Worm (Caenorhabditis elegans): Measurements from ENCODE around the gene R03C1.1.

The R03C1.1 gene

DNA sequence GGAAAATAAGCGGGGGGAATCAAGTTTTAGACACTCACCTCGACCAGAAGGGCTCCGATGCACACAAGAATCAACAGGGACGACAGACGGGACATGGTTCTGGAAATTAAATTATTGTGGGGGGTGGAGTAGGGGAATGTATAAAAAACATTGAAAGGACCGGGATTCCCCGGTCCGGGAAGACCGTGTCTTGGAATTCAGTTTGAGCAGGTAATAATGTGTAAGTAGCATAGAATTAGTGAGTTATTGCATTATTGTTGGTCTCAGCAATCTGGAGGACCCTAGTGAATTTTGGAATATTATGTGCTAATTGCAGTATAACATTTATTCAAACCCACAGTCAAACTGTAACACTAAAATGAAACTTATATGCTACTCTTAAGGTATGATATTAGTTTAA is at the start of gene R03C1.1:
R03C1.1 (minus strand) TSS at position 101 of the 400 bp plus-strand sequence.
- TF ChIP-seq W03F9.2 (tag; optimal IDR thresholded peaks at IDR 0.05) = no peak
- TF ChIP-seq dao-5 (tag; optimal IDR thresholded peaks at IDR 0.05) = no peak
- no peak for TF ChIP-seq him-1 (tag; optimal IDR thresholded peaks at IDR 0.05)

DNA sequence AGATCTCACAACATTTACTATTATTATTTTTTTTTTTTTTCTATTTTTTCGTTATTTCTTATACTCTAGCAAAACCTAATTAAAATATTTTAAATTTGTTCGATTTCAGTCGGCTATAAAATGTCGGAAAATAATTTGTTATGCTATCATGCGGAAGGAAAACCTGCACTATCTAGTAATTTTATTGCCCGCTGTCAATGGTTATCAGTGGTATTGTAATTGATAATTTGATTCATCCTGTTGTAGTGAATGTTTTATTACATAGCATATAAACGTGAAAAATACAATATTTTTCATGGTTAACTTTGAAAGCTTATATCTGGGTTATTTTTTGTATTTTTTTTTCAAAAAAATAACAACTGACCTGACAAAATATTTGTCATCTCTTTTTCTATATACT is 49.1 kb upstream of the R03C1.1 start:
- TF ChIP-seq W03F9.2 (tag; optimal IDR thresholded peaks at IDR 0.05) (no peak), dao-5 (tag; optimal IDR thresholded peaks at IDR 0.05) (no peak), him-1 (tag; optimal IDR thresholded peaks at IDR 0.05) (no peak)

DNA sequence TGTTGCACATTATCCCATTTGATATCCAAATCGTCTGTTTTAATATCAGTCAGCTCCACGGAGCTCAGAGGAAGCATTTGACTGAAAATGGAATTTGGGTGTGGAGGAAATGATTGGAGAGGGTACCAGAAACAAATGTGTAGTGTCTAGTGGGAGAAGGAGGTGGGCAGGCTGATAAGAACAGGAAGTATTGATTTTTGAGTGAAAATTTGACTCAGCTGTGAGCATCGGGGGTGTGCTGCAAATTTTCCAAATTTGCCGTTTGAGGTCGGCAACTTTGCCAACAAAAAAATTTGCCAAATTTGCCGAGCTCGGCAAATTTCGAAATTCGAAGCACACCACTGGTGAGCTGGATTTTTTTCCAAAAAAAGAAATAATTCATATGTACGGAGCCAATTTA is 47.9 kb upstream of the R03C1.1 start, which contains the start of gene Y53F4B.1:
Y53F4B.1 (minus strand) TSS at position 101 of the 400 bp plus-strand sequence.
- TF ChIP-seq dao-5 (tag; optimal IDR thresholded peaks at IDR 0.05) = no peak
- TF ChIP-seq W03F9.2 (tag; optimal IDR thresholded peaks at IDR 0.05) = no peak
- TF ChIP-seq him-1 (tag; optimal IDR thresholded peaks at IDR 0.05) = no peak

DNA sequence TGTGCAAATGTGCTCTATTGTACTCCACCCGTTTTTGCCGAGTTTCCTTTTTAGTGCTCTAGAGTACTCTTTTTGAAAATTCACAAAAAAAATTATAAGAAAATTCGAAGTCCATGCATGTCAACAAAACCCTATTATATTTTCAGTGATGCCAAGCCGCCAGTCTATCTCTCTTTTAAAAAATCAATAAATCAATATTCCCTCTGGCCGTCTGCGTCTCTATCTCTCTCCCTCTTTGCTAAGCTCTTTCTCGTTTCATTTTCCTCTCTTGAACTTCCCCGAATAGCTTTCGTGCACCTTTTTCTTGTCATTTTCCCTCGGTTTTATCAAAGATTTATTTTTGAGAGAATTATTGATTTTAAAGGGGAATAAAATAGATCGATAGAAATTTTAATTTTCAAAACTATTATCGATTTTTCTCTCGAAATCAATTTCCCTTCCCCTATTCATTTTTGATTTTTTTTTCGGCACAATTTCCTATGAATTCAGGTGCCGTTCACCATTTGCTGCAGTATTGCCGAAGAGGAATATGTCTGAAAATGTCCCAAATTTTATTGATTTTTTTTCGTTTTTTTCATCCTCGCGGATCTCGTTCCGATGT is 42.4 kb upstream of the R03C1.1 start:
- TF ChIP-seq dao-5 (tag; optimal IDR thresholded peaks at IDR 0.05) = no peak
- TF ChIP-seq W03F9.2 (tag; optimal IDR thresholded peaks at IDR 0.05) = no peak
- TF ChIP-seq him-1 (tag; optimal IDR thresholded peaks at IDR 0.05) = no peak

ce11 chrII:14946545-14946944 is 36.3 kb upstream of the R03C1.1 start:
- TF ChIP-seq W03F9.2 (tag; optimal IDR thresholded peaks at IDR 0.05) (no peak), him-1 (tag; optimal IDR thresholded peaks at IDR 0.05) (no peak), dao-5 (tag; optimal IDR thresholded peaks at IDR 0.05) (no peak)

ce11 chrII:14945518-14945917 is 35.3 kb upstream of the R03C1.1 start:
- TF ChIP-seq W03F9.2 (tag; optimal IDR thresholded peaks at IDR 0.05) (no peak), dao-5 (tag; optimal IDR thresholded peaks at IDR 0.05) (no peak), him-1 (tag; optimal IDR thresholded peaks at IDR 0.05) (no peak)

DNA sequence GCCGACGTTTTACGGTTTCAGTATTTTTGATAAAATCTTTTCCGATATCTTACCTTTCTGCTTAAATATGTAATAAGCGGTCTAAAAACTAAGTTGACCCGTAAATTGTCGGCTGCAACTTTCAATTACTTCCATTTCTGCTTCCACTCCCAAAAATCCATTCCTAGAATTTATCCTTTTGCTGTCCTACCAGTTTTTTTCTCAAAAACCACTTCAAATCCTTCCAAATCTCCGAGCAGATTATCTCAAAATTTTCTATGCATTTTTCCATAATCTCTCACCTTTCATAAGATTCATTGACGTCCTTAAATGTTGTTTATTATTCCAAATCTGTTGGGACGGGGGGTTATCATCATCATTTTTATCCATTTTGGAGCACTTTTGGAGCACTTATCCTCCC is 30.8 kb upstream of the R03C1.1 start:
- no peak for TF ChIP-seq W03F9.2 (tag; optimal IDR thresholded peaks at IDR 0.05)
- no peak for TF ChIP-seq him-1 (tag; optimal IDR thresholded peaks at IDR 0.05)
- TF ChIP-seq dao-5 (tag; optimal IDR thresholded peaks at IDR 0.05) = no peak

DNA sequence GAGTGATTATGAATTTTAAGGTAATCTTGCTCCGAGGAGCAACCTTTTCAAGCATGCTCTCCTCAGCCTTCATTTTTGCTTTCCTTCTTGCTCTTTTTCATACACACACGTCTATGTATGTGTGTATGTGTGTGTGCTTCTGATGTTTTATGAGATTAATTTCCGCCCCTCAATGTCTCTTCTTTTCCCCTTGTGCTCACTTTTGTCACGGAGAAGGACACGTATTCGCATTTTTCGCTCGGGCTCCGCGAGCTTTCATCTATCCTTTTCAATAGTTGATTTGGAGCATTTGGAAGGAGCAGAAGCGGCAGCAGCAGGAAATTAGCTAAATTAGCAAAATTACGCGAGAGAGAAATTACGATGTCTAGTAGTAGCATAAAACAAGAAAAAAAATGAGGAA is 30.1 kb upstream of the R03C1.1 start:
- TF ChIP-seq W03F9.2 (tag; optimal IDR thresholded peaks at IDR 0.05) (no peak), dao-5 (tag; optimal IDR thresholded peaks at IDR 0.05) (no peak), him-1 (tag; optimal IDR thresholded peaks at IDR 0.05) (no peak)

DNA sequence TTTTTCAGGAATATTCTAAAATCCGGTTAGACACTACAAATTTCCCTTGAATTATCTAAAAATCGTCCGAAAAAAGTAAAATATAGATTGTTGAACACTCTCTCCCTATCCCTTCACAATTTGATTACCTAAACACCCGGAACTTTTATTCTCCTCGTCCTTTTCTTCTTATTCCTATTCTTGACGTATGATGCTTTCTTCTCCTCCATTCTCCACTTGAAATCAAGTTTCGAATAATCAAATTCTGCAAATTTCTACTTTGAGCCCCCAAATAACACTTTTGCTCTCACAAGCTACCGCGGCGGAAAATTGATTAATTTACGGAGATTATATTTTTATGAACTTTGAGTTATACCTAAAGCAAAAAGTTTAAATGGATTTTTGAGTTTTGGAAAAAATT is 28.1 kb upstream of the R03C1.1 start:
- peak; percentile 13 for TF ChIP-seq him-1 (tag; optimal IDR thresholded peaks at IDR 0.05)
- no peak for TF ChIP-seq W03F9.2 (tag; optimal IDR thresholded peaks at IDR 0.05)
- TF ChIP-seq dao-5 (tag; optimal IDR thresholded peaks at IDR 0.05) = no peak

ce11 chrII:14935431-14936071 is 25.3 kb upstream of the R03C1.1 start:
- TF ChIP-seq him-1 (tag; optimal IDR thresholded peaks at IDR 0.05) (no peak), dao-5 (tag; optimal IDR thresholded peaks at IDR 0.05) (no peak), W03F9.2 (tag; optimal IDR thresholded peaks at IDR 0.05) (no peak)

DNA sequence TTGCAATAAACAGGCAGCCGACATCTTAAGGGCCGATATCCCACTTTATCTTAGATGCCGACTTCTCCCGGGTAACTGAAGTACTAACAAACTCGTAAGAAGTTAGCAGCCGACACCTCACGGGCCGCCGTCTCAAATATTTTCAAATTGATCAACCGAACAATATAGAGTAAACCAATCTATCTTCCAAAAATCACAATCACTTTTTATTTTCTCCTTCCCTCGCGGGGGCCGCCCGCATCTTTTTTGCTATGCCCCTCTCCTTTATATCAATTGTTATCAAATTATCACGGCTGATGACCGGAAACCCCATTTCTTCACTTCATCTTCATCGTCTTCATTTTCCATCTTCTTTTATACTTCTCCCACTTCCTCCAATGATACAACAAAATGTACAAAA is 18.6 kb upstream of the R03C1.1 start:
- TF ChIP-seq him-1 (tag; optimal IDR thresholded peaks at IDR 0.05) (no peak), dao-5 (tag; optimal IDR thresholded peaks at IDR 0.05) (no peak), W03F9.2 (tag; optimal IDR thresholded peaks at IDR 0.05) (no peak)

DNA sequence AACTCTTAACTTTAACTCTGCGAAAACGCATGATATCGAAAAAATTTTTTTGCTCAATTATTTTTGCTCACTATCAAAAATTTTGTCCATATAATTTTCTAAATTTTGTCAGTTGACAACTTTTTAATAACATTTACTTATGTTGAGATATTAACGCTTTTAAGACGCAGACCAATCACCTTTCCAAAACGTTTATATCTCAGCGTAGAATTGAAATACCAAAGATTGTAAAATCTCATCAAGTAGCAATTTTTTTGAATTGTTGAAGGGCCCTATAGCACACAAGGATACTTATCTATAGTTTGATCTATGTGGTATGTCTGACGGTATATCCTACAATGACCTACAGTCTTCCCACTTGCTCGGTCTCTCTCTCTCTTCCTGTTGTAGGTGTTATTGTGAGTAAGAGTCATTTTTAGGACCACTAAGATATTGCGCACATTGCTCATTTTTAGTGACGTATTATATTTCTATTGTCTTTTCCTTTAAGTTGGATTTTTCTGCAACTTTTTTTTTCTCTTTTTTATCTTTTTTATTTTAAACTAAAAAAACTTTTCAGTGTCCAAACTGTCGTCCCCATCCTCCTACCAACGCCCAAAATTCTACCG is 9.0 kb upstream of the R03C1.1 start, which contains the start of gene pde-3:
pde-3 (plus strand) TSS at position 558 of the 608 bp plus-strand sequence.
- TF ChIP-seq him-1 (tag; optimal IDR thresholded peaks at IDR 0.05) (no peak), dao-5 (tag; optimal IDR thresholded peaks at IDR 0.05) (no peak), W03F9.2 (tag; optimal IDR thresholded peaks at IDR 0.05) (no peak)

DNA sequence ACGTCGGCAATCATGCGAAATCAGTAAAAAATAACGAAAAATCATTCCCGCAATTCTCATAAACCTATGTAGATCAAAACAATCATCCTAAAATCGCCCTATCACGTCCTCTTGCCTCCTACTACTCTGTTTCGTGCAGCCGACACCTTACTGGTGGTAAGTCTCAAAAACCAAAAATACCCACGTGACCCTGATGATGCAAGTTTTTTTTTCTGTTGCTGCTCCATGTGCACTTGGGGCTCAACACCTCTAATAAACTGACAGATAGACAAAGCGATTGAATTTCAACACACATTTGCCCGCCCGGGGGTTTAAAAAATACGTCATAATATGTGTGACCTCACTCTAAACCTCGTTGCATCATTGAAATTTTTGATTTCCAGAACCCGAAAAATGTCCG is 6.6 kb upstream of the R03C1.1 start:
- TF ChIP-seq dao-5 (tag; optimal IDR thresholded peaks at IDR 0.05) (no peak), him-1 (tag; optimal IDR thresholded peaks at IDR 0.05) (no peak), W03F9.2 (tag; optimal IDR thresholded peaks at IDR 0.05) (no peak)

- TF ChIP-seq W03F9.2 (tag; optimal IDR thresholded peaks at IDR 0.05) = no peak
Observed at ce11 chrII:14907719-14908118, 2.5 kb downstream of the R03C1.1 start.

Data from whole organism, L4/young adult.